Worm (Caenorhabditis elegans): ENCODE data around the gene nep-24.
"Not testable (repeated sequence)": the region's sequence is repeated elsewhere in the genome, so short reads cannot be mapped to it uniquely, and the experiment has no call there.

The nep-24 gene

ce11 chrIV:16924092-16924491 is at the start of gene nep-24:
nep-24 (plus strand) TSS chrIV:16924392.
- TF ChIP-seq B0310.2 (tag; optimal IDR thresholded peaks at IDR 0.05) (no peak), ceh-13 (GFP tag; optimal IDR thresholded peaks at IDR 0.05) (no peak), pes-1 (GFP tag; IDR thresholded peaks at IDR 0.05) (no peak), scrt-1 (GFP tag; IDR thresholded peaks at IDR 0.05) (no peak), F13C5.2 (tag; optimal IDR thresholded peaks at IDR 0.05) (no peak), ets-7 (tag; optimal IDR thresholded peaks at IDR 0.05) (no peak), ceh-36 (tag; optimal IDR thresholded peaks at IDR 0.05) (no peak), hnd-1 (tag; optimal IDR thresholded peaks at IDR 0.05) (no peak), aly-1 (tag; optimal IDR thresholded peaks at IDR 0.05) (no peak), tbx-37 (GFP tag; conservative IDR thresholded peaks at IDR 0.05) (no peak), flt-1 (GFP tag; IDR thresholded peaks at IDR 0.05) (no peak), tra-4 (tag; optimal IDR thresholded peaks at IDR 0.05) (no peak), hmg-4 (GFP tag; optimal IDR thresholded peaks at IDR 0.05) (no peak)

- TF ChIP-seq flt-1 (GFP tag; IDR thresholded peaks at IDR 0.05) (peak; percentile 47; the same call in 1 of the 2 replicates), pes-1 (GFP tag; IDR thresholded peaks at IDR 0.05) (peak; percentile 53; the same call in 1 of the 2 replicates)
Measured at ce11 chrIV:16882414-16882813, 41.8 kb upstream of the nep-24 start.

DNA sequence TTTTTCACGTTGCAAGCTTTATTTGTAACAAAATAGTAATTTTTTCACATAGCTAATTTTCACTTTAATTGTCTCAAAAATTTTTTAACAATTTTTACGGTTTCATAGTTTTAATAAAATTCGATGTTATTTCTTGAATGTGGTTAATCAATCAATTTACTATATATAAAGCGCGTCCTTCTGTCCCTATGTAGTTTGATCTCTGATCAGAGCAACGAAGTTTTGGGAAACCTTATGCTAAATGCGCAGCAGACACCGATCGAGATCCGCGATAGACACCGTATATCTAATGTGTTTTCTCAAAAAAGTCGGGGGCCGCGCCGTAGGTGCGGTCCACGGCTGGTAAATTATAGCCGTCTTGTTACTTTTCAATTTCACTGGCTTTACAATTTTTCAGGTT is 35.6 kb upstream of the nep-24 start:
- TF ChIP-seq ama-1 (optimal IDR thresholded peaks at IDR 0.05): no peak
- no peak for TF ChIP-seq aly-1 (tag; optimal IDR thresholded peaks at IDR 0.05)
- TF ChIP-seq tbx-37 (GFP tag; conservative IDR thresholded peaks at IDR 0.05): no peak

- not testable (repeated sequence) for TF ChIP-seq aly-1, tra-4, hnd-1 (tag; optimal IDR thresholded peaks at IDR 0.05)
Measured at ce11 chrIV:16895288-16895687, 28.9 kb upstream of the nep-24 start, which contains the start of gene T06A10.2. T06A10.2 (plus strand) TSS chrIV:16895588.

- no peak for TF ChIP-seq ets-7 (tag; optimal IDR thresholded peaks at IDR 0.05)
- no peak for TF ChIP-seq B0310.2 (tag; optimal IDR thresholded peaks at IDR 0.05)
- no peak for TF ChIP-seq pes-1 (GFP tag; IDR thresholded peaks at IDR 0.05)
- TF ChIP-seq flt-1 (GFP tag; IDR thresholded peaks at IDR 0.05): no peak
- TF ChIP-seq ceh-36 (tag; optimal IDR thresholded peaks at IDR 0.05): no peak
- no peak for TF ChIP-seq scrt-1 (GFP tag; IDR thresholded peaks at IDR 0.05)
Measured at ce11 chrIV:16898205-16898604, 26.0 kb upstream of the nep-24 start.

DNA sequence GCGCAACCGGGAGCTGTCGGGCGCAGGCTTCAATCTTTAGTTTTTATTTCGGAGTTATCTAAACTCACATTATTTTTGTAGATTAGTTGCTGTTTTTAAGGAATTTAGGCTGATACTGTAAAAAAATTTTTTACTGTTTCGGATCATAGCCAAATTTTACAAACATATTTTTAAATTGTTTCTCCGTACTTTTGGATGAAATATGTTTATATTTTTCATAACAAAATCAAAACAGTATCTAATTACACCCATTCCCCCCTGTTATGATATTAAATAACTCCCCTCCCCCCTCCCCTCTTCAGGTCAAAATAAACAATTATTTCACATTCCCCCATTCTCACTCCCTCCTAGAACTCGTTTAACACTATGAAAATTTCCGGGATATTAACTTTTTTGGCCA is 8.4 kb upstream of the nep-24 start, which contains the start of gene Y116A8C.3:
Y116A8C.3 (plus strand) TSS at position 301 of the 400 bp plus-strand sequence.
- TF ChIP-seq hmbx-1 (tag; optimal IDR thresholded peaks at IDR 0.05) (no peak), B0310.2 (tag; optimal IDR thresholded peaks at IDR 0.05) (no peak), scrt-1 (GFP tag; IDR thresholded peaks at IDR 0.05) (no peak), tra-4 (tag; optimal IDR thresholded peaks at IDR 0.05) (no peak), flt-1 (GFP tag; IDR thresholded peaks at IDR 0.05) (no peak), pes-1 (GFP tag; IDR thresholded peaks at IDR 0.05) (no peak), hnd-1 (tag; optimal IDR thresholded peaks at IDR 0.05) (no peak), hmg-4 (GFP tag; optimal IDR thresholded peaks at IDR 0.05) (no peak), ceh-36 (tag; optimal IDR thresholded peaks at IDR 0.05) (no peak), ama-1 (optimal IDR thresholded peaks at IDR 0.05) (no peak), F13C5.2 (tag; optimal IDR thresholded peaks at IDR 0.05) (no peak)

DNA sequence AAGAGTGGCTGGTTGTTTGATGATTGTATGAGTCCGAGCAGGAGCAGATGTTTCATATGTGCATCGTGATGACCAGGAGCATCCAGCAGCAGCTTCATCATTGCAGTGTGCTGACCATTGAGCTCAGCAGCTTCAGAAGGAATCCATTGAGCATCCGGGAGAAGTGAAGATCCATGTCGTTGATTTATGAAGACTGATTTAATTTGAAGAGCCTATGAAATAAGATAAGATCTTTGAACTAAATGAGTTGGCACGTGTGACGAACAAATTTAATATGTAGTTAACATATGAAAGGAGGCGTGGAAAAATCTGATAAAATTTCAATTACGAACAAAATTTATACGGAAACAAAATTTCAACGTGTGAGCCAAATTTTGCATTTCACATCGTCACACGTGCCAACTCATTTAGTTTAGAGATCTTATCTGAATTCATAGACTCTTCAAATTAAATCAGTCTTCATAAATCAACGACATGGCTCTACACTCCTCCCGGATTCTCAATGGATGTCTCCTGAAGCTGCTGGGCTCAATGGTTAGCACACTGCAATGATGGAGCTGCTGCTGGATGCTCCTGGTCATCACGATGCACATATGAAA is 6.3 kb upstream of the nep-24 start, which contains the start of the genes Y116A8C.469 and Y116A8C.468:
Y116A8C.469 (minus strand) TSS at position 101 of the 599 bp plus-strand sequence.
Y116A8C.468 (plus strand) TSS at position 549 of the 599 bp plus-strand sequence.
- TF ChIP-seq tbx-11 (GFP tag; IDR thresholded peaks at IDR 0.05): no peak

- TF ChIP-seq hmbx-1 (tag; optimal IDR thresholded peaks at IDR 0.05) (no peak), sea-1 (GFP tag; conservative IDR thresholded peaks at IDR 0.05) (no peak), pes-1 (GFP tag; IDR thresholded peaks at IDR 0.05) (no peak), B0310.2 (tag; optimal IDR thresholded peaks at IDR 0.05) (no peak), ets-7 (tag; optimal IDR thresholded peaks at IDR 0.05) (no peak), hmg-4 (GFP tag; optimal IDR thresholded peaks at IDR 0.05) (no peak), aly-1 (tag; optimal IDR thresholded peaks at IDR 0.05) (no peak), tbx-37 (GFP tag; conservative IDR thresholded peaks at IDR 0.05) (no peak), hnd-1 (tag; optimal IDR thresholded peaks at IDR 0.05) (no peak)
Measured at ce11 chrIV:16919212-16919775, 4.9 kb upstream of the nep-24 start, which contains the start of the genes Y116A8C.470 and Y116A8C.463. Y116A8C.470 (minus strand) TSS chrIV:16919312. Y116A8C.463 (plus strand) TSS chrIV:16919725.

ce11 chrIV:16920041-16920440 is 4.2 kb upstream of the nep-24 start, which contains the start of gene nep-23:
nep-23 (plus strand) TSS chrIV:16920341.
- no peak for TF ChIP-seq ceh-36 (tag; optimal IDR thresholded peaks at IDR 0.05)
- no peak for TF ChIP-seq hmg-4 (GFP tag; optimal IDR thresholded peaks at IDR 0.05)
- no peak for TF ChIP-seq B0310.2 (tag; optimal IDR thresholded peaks at IDR 0.05)
- TF ChIP-seq ceh-13 (GFP tag; optimal IDR thresholded peaks at IDR 0.05): no peak
- no peak for TF ChIP-seq tbx-37 (GFP tag; conservative IDR thresholded peaks at IDR 0.05)
- TF ChIP-seq sea-1 (GFP tag; conservative IDR thresholded peaks at IDR 0.05): no peak
- no peak for TF ChIP-seq flt-1 (GFP tag; IDR thresholded peaks at IDR 0.05)
- no peak for TF ChIP-seq tra-4 (tag; optimal IDR thresholded peaks at IDR 0.05)
- no peak for TF ChIP-seq ama-1 (optimal IDR thresholded peaks at IDR 0.05)
- TF ChIP-seq ets-7 (tag; optimal IDR thresholded peaks at IDR 0.05): no peak
- no peak for TF ChIP-seq pes-1 (GFP tag; IDR thresholded peaks at IDR 0.05)
- TF ChIP-seq F13C5.2 (tag; optimal IDR thresholded peaks at IDR 0.05): no peak
- no peak for TF ChIP-seq tbx-11 (GFP tag; IDR thresholded peaks at IDR 0.05)
- TF ChIP-seq hnd-1 (tag; optimal IDR thresholded peaks at IDR 0.05): no peak
- TF ChIP-seq aly-1 (tag; optimal IDR thresholded peaks at IDR 0.05): no peak
- TF ChIP-seq scrt-1 (GFP tag; IDR thresholded peaks at IDR 0.05): no peak
- no peak for TF ChIP-seq hmbx-1 (tag; optimal IDR thresholded peaks at IDR 0.05)

All from whole organism, early embryonic.